Fruit fly (Drosophila melanogaster) whole organism, prepupa: ENCODE data around the gene CG10064.

Source experiments
- CG1621 ChIP-seq: fragments of 200-800 bp; sonication (Bioruptor generic); optimal IDR thresholded peaks from 3 replicates; lab custom pipeline; 2018; ENCODE audit warnings: missing biosample characterization, mild to moderate bottlenecking, missing genetic modification characterization
- CG3032 ChIP-seq: fragments of 200-800 bp; optimal IDR thresholded peaks from 2 replicates; lab custom pipeline; 2019; ENCODE audit warnings: missing biosample characterization, mild to moderate bottlenecking, missing genetic modification characterization, moderate library complexity
- CG31627 ChIP-seq: fragments of 200-800 bp; sonication (Bioruptor generic); optimal IDR thresholded peaks from 3 replicates; lab custom pipeline; 2016; ENCODE audit warnings: missing biosample characterization, missing genetic modification characterization
- CG32006 ChIP-seq: fragments of 200-800 bp; sonication (Bioruptor generic); optimal IDR thresholded peaks from 3 replicates; lab custom pipeline; 2017; ENCODE audit warnings: missing biosample characterization, mild to moderate bottlenecking, missing genetic modification characterization
- CG6163 ChIP-seq: fragments of 200-800 bp; sonication (Bioruptor generic); IDR thresholded peaks from 3 replicates; pipeline ENCODE4 v1.3.6; 2022; ENCODE audit warnings: missing biosample characterization, missing genetic modification characterization
- CG6276 ChIP-seq: fragments of 200-800 bp; sonication (Bioruptor generic); optimal IDR thresholded peaks from 2 replicates; lab custom pipeline; 2017; ENCODE audit warnings: missing biosample characterization, mild to moderate bottlenecking, missing genetic modification characterization
- CG6792 ChIP-seq: fragments of 200-800 bp; sonication (Bioruptor generic); optimal IDR thresholded peaks from 3 replicates; lab custom pipeline; 2016; ENCODE audit warnings: missing biosample characterization, missing genetic modification characterization
- CG6808 ChIP-seq: fragments of 200-800 bp; sonication (Bioruptor generic); optimal IDR thresholded peaks from 3 replicates; lab custom pipeline; 2017; ENCODE audit warnings: missing biosample characterization, missing genetic modification characterization, mild to moderate bottlenecking, moderate library complexity, missing genetic modification reagents
- CG6854 ChIP-seq: fragments of 200-800 bp; sonication (Bioruptor generic); optimal IDR thresholded peaks from 2 replicates; lab custom pipeline; 2017; ENCODE audit warnings: missing biosample characterization, mild to moderate bottlenecking, missing genetic modification characterization
- CG7368 ChIP-seq: fragments of 200-800 bp; sonication (Bioruptor generic); optimal IDR thresholded peaks from 3 replicates; lab custom pipeline; 2016; ENCODE audit warnings: missing biosample characterization, missing genetic modification characterization
- CG8632 ChIP-seq: fragments of 200-800 bp; sonication (Bioruptor generic); optimal IDR thresholded peaks from 3 replicates; lab custom pipeline; 2016; ENCODE audit warnings: missing biosample characterization, missing genetic modification characterization
- CG9139 ChIP-seq: fragments of 200-800 bp; sonication (Bioruptor generic); optimal IDR thresholded peaks from 3 replicates; lab custom pipeline; 2017; ENCODE audit warnings: missing biosample characterization, mild to moderate bottlenecking, missing genetic modification characterization
- Eip75B ChIP-seq: fragments of 200-800 bp; sonication (Bioruptor generic); optimal IDR thresholded peaks from 3 replicates; lab custom pipeline; 2016; ENCODE audit warnings: missing biosample characterization, missing genetic modification characterization
- Eip78C ChIP-seq: fragments of 200-800 bp; sonication (Bioruptor generic); peaks from one replicate; lab custom pipeline; 2016; ENCODE audit warnings: missing biosample characterization, missing genetic modification characterization
- Ets21C ChIP-seq: fragments of 200-800 bp; sonication (Bioruptor generic); optimal IDR thresholded peaks from 3 replicates; lab custom pipeline; 2016; ENCODE audit warnings: missing biosample characterization, missing genetic modification characterization
- Gug ChIP-seq: fragments of 200-800 bp; sonication (Bioruptor generic); IDR thresholded peaks from 2 replicates; pipeline ENCODE4 v1.3.6; 2022; ENCODE audit warnings: missing biosample characterization, missing genetic modification characterization
- Hr39 ChIP-seq: fragments of 200-800 bp; sonication (Bioruptor generic); optimal IDR thresholded peaks from 2 replicates; lab custom pipeline; 2016; ENCODE audit warnings: missing biosample characterization, missing genetic modification characterization
- Lpt ChIP-seq: fragments of 200-800 bp; sonication (Bioruptor generic); optimal IDR thresholded peaks from 3 replicates; lab custom pipeline; 2016; ENCODE audit warnings: missing biosample characterization, missing genetic modification characterization
- Met ChIP-seq: fragments of 200-800 bp; sonication (Bioruptor generic); optimal IDR thresholded peaks from 3 replicates; lab custom pipeline; 2016; ENCODE audit warnings: missing biosample characterization, missing genetic modification characterization
- OdsH ChIP-seq: fragments of 200-800 bp; sonication (Bioruptor generic); optimal IDR thresholded peaks from 3 replicates; lab custom pipeline; 2016; ENCODE audit warnings: missing biosample characterization, missing genetic modification characterization
- Smox ChIP-seq: fragments of 200-800 bp; sonication (Bioruptor generic); optimal IDR thresholded peaks from 3 replicates; lab custom pipeline; 2016; ENCODE audit warnings: missing biosample characterization, missing genetic modification characterization
- Sox102F ChIP-seq: fragments of 200-800 bp; sonication (Bioruptor generic); optimal IDR thresholded peaks from 2 replicates; lab custom pipeline; 2016; ENCODE audit warnings: missing biosample characterization, mild to moderate bottlenecking, missing genetic modification characterization
- Sox14 ChIP-seq: fragments of 200-800 bp; sonication (Bioruptor generic); optimal IDR thresholded peaks from 3 replicates; lab custom pipeline; 2016; ENCODE audit warnings: missing biosample characterization, missing genetic modification characterization
- Sox15 ChIP-seq: fragments of 200-800 bp; sonication (Bioruptor generic); optimal IDR thresholded peaks from 3 replicates; lab custom pipeline; 2016; ENCODE audit warnings: missing biosample characterization, missing genetic modification characterization
- acj6 ChIP-seq: fragments of 200-800 bp; sonication (Bioruptor generic); optimal IDR thresholded peaks from 3 replicates; lab custom pipeline; 2016; ENCODE audit warnings: missing biosample characterization, missing genetic modification characterization
- cyc ChIP-seq: fragments of 200-800 bp; sonication (Bioruptor generic); optimal IDR thresholded peaks from 3 replicates; lab custom pipeline; 2016; ENCODE audit warnings: missing biosample characterization, missing genetic modification characterization
- dac ChIP-seq: fragments of 200-800 bp; sonication (Bioruptor generic); optimal IDR thresholded peaks from 2 replicates; lab custom pipeline; 2017; ENCODE audit warnings: missing biosample characterization, mild to moderate bottlenecking, missing genetic modification characterization
- eg ChIP-seq: fragments of 200-800 bp; sonication (Bioruptor generic); IDR thresholded peaks from 3 replicates; pipeline ENCODE4 v1.3.6; 2022; ENCODE audit warnings: missing biosample characterization, missing genetic modification characterization
- esn ChIP-seq: fragments of 200-800 bp; sonication (Bioruptor generic); optimal IDR thresholded peaks from 2 replicates; lab custom pipeline; 2016; ENCODE audit warnings: missing biosample characterization, mild to moderate bottlenecking, missing genetic modification characterization, moderate library complexity
- fd85E ChIP-seq: fragments of 200-800 bp; sonication (Bioruptor generic); optimal IDR thresholded peaks from 3 replicates; lab custom pipeline; 2016; ENCODE audit warnings: missing biosample characterization, missing genetic modification characterization
- fkh ChIP-seq: fragments of 200-800 bp; sonication (Bioruptor generic); optimal IDR thresholded peaks from 3 replicates; lab custom pipeline; 2017; ENCODE audit warnings: missing biosample characterization, mild to moderate bottlenecking, missing genetic modification characterization, moderate library complexity
- net ChIP-seq: fragments of 200-800 bp; sonication (Bioruptor generic); optimal IDR thresholded peaks from 3 replicates; lab custom pipeline; 2016; ENCODE audit warnings: missing biosample characterization, missing genetic modification characterization
- salr ChIP-seq, 2 experiments: fragments of 200-800 bp; sonication (Bioruptor generic); optimal IDR thresholded peaks; 3 replicates each; lab custom pipeline; 2016 to 2018; ENCODE audit warnings: missing biosample characterization in 2 of 2, missing genetic modification characterization in 2 of 2, mild to moderate bottlenecking in 1 of 2
- ss ChIP-seq, 2 experiments: fragments of 200-800 bp; sonication (Bioruptor generic); optimal IDR thresholded peaks; 2 replicates in 1 of 2; 3 replicates in 1 of 2; lab custom pipeline; 2017 to 2018; ENCODE audit warnings: mild to moderate bottlenecking in 2 of 2, missing biosample characterization in 2 of 2, missing genetic modification characterization in 2 of 2, moderate library complexity in 1 of 2
- svp ChIP-seq: fragments of 200-800 bp; sonication (Bioruptor generic); peaks from one replicate; lab custom pipeline; 2016; ENCODE audit warnings: missing biosample characterization, missing genetic modification characterization
- topi ChIP-seq: fragments of 200-800 bp; sonication (Bioruptor generic); optimal IDR thresholded peaks from 3 replicates; lab custom pipeline; 2016; ENCODE audit warnings: missing biosample characterization, missing genetic modification characterization
- vri ChIP-seq: fragments of 200-800 bp; sonication (Bioruptor generic); optimal IDR thresholded peaks from 3 replicates; lab custom pipeline; 2016; ENCODE audit warnings: missing biosample characterization, mild to moderate bottlenecking, missing genetic modification characterization

CG10064 gene

dm6 chr3L:6977391-6977790, 9.7 kb upstream of the CG10064 start (continued):
- TF ChIP-seq svp (GFP tag; lab: Kevin White, UChicago) (peak; percentile 89), Smox (GFP tag; lab: Kevin White, UChicago) (peak; percentile 47), Sox15 (peak; percentile 13), salr (GFP tag; optimal IDR thresholded peaks at IDR 0.05; lab: Kevin White, UChicago) (peak in 1 of 2 experiments; percentile 53), Eip78C (GFP tag; lab: Kevin White, UChicago) (peak; percentile 88), CG6163 (GFP tag; lab: Robert Waterston, UW) (peak; percentile 92), dac (peak; percentile 10), CG1621 (tag; lab: Kevin White, UChicago) (peak; percentile 22), CG32006 (GFP tag; lab: Kevin White, UChicago) (peak; percentile 79), CG8632 (GFP tag; lab: Kevin White, UChicago) (peak; percentile 62), eg (peak; percentile 89), ss (GFP tag; optimal IDR thresholded peaks at IDR 0.05; lab: Kevin White, UChicago) (peak; percentile 52 to 61), topi (GFP tag; lab: Kevin White, UChicago) (peak; percentile 57), CG6808 (GFP tag; lab: Kevin White, UChicago) (peak; percentile 50), CG31627 (GFP tag; lab: Kevin White, UChicago) (peak; percentile 17), Lpt (GFP tag; lab: Kevin White, UChicago) (peak; percentile 79), Eip75B (GFP tag; lab: Kevin White, UChicago) (peak; percentile 17), CG6276 (GFP tag; lab: Kevin White, UChicago) (peak; percentile 55)

DNA sequence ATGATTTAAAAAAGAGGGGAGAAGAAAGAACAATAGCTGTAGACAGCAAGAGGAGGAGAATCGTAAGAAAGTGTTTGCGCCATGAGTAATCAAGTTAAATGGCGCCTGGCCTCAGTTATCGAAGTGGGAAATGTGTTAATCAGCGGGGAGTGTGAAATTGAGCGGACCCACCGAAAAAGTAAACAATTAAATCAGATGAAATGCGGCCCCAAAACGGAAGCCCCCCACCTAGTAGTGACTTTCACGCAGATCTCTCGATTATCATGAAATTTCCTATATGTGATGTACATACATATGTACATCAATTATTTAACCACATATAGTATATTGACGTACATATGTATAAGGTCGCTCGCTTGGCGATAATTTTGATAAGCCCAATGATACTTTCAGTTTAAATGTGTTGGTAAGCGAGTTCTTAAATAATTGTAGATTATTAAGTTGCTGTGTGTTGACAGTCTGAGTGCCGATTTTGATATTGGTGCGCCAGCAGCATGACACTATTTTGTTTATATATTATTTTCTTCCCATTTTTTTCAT, 9.0 kb upstream of the CG10064 start:
- TF ChIP-seq CG7368 (GFP tag; lab: Kevin White, UChicago) (no peak), CG6792 (GFP tag; lab: Kevin White, UChicago) (no peak), vri (GFP tag; lab: Kevin White, UChicago) (peak; percentile 17), CG8632 (GFP tag; lab: Kevin White, UChicago) (no peak), fkh (GFP tag; lab: Kevin White, UChicago) (peak; percentile 48), svp (GFP tag; lab: Kevin White, UChicago) (peak; percentile 84), Eip78C (GFP tag; lab: Kevin White, UChicago) (peak; percentile 44), Lpt (GFP tag; lab: Kevin White, UChicago) (no peak), Sox102F (GFP tag; lab: Kevin White, UChicago) (no peak), fd85E (no peak)

- TF ChIP-seq Met (GFP tag; lab: Kevin White, UChicago) (no peak), Sox15 (no peak), Eip78C (GFP tag; lab: Kevin White, UChicago) (peak; percentile 1), CG6854 (GFP tag; lab: Kevin White, UChicago) (no peak), Sox102F (GFP tag; lab: Kevin White, UChicago) (no peak), esn (GFP tag; lab: Kevin White, UChicago) (no peak), svp (GFP tag; lab: Kevin White, UChicago) (peak; percentile 18), CG9139 (no peak), CG6276 (GFP tag; lab: Kevin White, UChicago) (no peak), vri (GFP tag; lab: Kevin White, UChicago) (peak; percentile 3), Hr39 (GFP tag; lab: Kevin White, UChicago) (no peak), Sox14 (GFP tag; lab: Kevin White, UChicago) (no peak), OdsH (GFP tag; lab: Kevin White, UChicago) (no peak), Ets21C (no peak), acj6 (GFP tag; lab: Kevin White, UChicago) (no peak), Gug (no peak), Smox (GFP tag; lab: Kevin White, UChicago) (no peak), cyc (GFP tag; lab: Kevin White, UChicago) (no peak), CG1621 (tag; lab: Kevin White, UChicago) (no peak)
Measured at dm6 chr3L:6975875-6976274, 8.2 kb upstream of the CG10064 start.

- TF ChIP-seq CG3032 (tag; lab: Kevin White, UChicago) (no peak), CG6808 (GFP tag; lab: Kevin White, UChicago) (peak; percentile 75), eg (no peak), net (GFP tag; lab: Kevin White, UChicago) (no peak)
Measured at dm6 chr3L:6972367-6972766, 4.7 kb upstream of the CG10064 start, which contains the start of gene CG10063. Gene CG10063 (minus strand): TSS chr3L:6972467.
